Fruit fly (Drosophila melanogaster): ENCODE results near the gene CG43055.

The CG43055 gene

DNA sequence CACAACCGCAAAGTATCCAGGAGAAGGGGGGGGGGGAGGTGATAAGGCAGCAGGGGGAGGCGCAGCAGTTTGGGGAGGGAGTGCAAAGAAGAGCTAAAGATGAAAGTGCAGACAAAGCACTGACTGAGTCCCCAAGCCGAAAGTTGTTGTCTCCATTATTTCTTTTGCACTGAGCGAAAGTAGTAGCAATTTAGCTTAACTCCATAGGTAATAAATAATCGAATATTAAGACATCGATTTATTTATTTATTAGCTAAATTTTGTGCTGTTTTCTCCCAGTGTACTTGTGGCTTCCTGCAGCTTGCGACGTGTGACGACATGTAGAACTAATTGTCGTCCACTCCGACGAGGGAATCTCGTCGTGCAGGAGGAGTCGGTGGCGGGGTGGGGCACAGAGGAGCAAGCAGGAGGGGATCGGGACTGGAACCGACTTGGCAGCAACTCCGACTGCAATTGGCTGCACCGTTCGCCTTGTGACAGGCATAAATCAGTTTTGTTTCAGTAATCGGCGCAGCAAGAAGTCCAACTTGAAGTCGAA, 49.4 kb upstream of the CG43055 start, which contains the start of gene Traf4 (continued):
- peak; percentile 56 for TF ChIP-seq spab (GFP tag; optimal IDR thresholded peaks at IDR 0.05)
- no peak for TF ChIP-seq CG6854 (GFP tag; optimal IDR thresholded peaks at IDR 0.05)
- peak; percentile 27 for TF ChIP-seq Gug (GFP tag; IDR thresholded peaks at IDR 0.05)
- TF ChIP-seq CG8119 (GFP tag; IDR thresholded peaks at IDR 0.05) = peak; percentile 41; the same call in 2 of the 3 replicates
- TF ChIP-seq CG4318 (GFP tag; optimal IDR thresholded peaks at IDR 0.05) = no peak
- peak; percentile 51 for TF ChIP-seq CG6808 (GFP tag; optimal IDR thresholded peaks at IDR 0.05)
- peak; percentile 43 for TF ChIP-seq CG8632 (GFP tag; optimal IDR thresholded peaks at IDR 0.05)
- TF ChIP-seq Hr38 (GFP tag; optimal IDR thresholded peaks at IDR 0.05) = no peak
- peak; percentile 57 for TF ChIP-seq CG32006 (GFP tag; optimal IDR thresholded peaks at IDR 0.05)
- TF ChIP-seq CG34406 (GFP tag; optimal IDR thresholded peaks at IDR 0.05) = peak; percentile 37
- no peak for TF ChIP-seq fkh (GFP tag; optimal IDR thresholded peaks at IDR 0.05)

DNA sequence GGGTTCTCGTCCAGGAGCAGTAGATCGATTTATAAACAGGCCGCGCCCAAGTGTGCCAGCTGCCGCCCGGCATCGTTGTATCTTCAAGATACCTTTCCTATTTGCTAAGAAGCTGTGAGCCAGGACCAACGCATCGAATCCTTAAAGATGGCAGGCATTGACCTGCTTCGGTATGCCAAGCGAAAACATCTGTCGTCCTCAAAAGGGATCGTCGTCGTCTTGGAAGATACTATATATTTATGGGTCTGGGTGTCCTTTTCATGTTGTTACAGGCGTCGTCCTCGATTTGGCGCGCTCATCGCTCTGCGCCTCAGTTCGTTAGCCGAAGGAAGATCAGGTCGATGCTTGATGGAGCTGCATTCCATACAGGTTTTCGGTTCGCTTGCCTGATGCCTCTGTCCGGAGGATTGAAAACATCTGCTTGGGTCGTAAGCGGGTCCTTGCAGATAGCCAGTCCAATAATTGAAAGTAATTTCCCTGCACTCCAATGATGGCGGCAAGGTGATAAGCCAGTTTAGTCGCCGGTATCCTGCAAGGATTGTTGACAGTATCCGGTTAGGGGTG, 47.2 kb upstream of the CG43055 start:
- TF ChIP-seq achi (GFP tag; optimal IDR thresholded peaks at IDR 0.05) (no peak), Ets96B (tag; optimal IDR thresholded peaks at IDR 0.05) (no peak), dsx (GFP tag; optimal IDR thresholded peaks at IDR 0.05; ENCODE audit: poor library complexity, severe bottlenecking) (no peak), CG9139 (GFP tag; optimal IDR thresholded peaks at IDR 0.05) (no peak), fd85E (GFP tag; optimal IDR thresholded peaks at IDR 0.05) (no peak), fd59A (GFP tag; optimal IDR thresholded peaks at IDR 0.05) (no peak), CG34406 (GFP tag; optimal IDR thresholded peaks at IDR 0.05) (no peak), net (GFP tag; optimal IDR thresholded peaks at IDR 0.05) (no peak), ss (GFP tag; optimal IDR thresholded peaks at IDR 0.05) (no peak)

DNA sequence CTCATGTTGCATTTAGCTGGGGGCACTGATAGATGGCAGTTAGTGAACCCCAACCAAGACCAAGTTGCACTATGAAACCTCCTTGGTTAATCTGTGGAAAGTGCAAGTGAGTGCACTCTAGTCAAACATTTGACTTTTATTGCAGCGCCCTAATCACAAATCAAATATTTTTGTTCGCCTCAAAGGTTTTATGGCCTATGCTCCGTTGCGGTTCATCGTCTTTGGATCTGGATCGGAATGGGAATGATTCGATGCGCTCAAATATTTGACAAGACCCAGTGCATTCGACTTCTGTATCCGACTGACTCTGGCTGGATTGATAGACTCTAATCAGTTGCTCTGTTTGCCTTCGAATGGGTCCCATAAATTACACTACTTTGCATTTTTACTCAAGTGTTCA, 46.0 kb upstream of the CG43055 start:
- TF ChIP-seq Eip93F (GFP tag; optimal IDR thresholded peaks at IDR 0.05) = no peak
- peak; percentile 50 for TF ChIP-seq fkh (GFP tag; optimal IDR thresholded peaks at IDR 0.05)

DNA sequence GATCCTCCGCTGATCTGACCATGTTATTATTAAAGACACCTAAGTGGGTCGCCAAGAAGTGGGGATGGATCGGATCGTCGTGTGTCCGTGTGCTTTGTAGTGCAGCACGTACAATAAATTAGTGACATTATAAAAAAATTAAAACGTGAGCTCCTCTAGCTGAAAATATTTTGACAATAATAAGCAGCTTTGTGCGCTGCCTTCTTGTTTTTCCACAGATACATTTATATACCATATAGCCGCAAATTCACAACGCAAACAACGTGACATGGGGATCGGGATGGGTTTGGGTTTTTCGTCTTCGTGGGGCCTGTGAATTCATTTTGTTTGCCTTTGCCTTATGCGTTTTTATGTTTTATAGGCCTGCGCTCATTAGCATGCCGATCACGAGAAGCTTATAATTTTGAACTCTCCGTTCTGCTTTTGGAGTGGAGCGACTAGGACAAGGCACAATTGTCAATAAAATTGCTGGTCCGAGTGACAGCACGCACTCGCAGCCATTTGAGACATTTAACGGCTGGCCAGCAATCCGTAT, 45.1 kb upstream of the CG43055 start:
- TF ChIP-seq Hr38 (GFP tag; optimal IDR thresholded peaks at IDR 0.05) = no peak
- no peak for TF ChIP-seq topi (GFP tag; optimal IDR thresholded peaks at IDR 0.05)
- TF ChIP-seq Hr4 (GFP tag; optimal IDR thresholded peaks at IDR 0.05) = no peak
- TF ChIP-seq CG31627 (GFP tag; optimal IDR thresholded peaks at IDR 0.05) = no peak
- no peak for TF ChIP-seq Eip75B (GFP tag; optimal IDR thresholded peaks at IDR 0.05)
- no peak for TF ChIP-seq vri (GFP tag; optimal IDR thresholded peaks at IDR 0.05)
- no peak for TF ChIP-seq CG6808 (GFP tag; optimal IDR thresholded peaks at IDR 0.05)
- TF ChIP-seq CG15336 (GFP tag; IDR thresholded peaks at IDR 0.05) = no peak
- no peak for TF ChIP-seq fd59A (GFP tag; optimal IDR thresholded peaks at IDR 0.05)
- no peak for TF ChIP-seq pdm3 (GFP tag; optimal IDR thresholded peaks at IDR 0.05)

DNA sequence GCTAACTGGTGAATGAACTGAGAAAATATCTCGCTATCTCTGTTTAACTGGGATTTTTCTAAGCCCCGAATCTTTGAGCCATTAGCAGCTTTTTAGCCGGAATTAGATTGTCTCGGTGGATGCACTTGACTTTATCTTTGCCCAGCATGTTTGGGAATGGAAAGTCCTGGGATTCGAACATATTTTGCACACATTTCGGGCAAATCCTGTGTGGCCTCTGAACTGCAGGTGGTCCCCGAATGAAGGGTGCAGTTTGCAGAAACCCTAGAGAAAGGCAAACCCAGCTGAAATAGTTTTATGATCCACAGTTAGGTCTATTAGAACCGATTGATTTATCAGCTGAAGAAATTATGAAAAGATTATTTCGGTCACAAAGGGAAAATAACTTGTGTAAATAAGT, 44.3 kb upstream of the CG43055 start:
- TF ChIP-seq spab (GFP tag; optimal IDR thresholded peaks at IDR 0.05) (no peak), cyc (GFP tag; optimal IDR thresholded peaks at IDR 0.05) (no peak), svp (GFP tag) (no peak), CG11762 (GFP tag; optimal IDR thresholded peaks at IDR 0.05; ENCODE audit: insufficient read depth) (no peak), Lpt (GFP tag; optimal IDR thresholded peaks at IDR 0.05) (no peak), CG32006 (GFP tag; optimal IDR thresholded peaks at IDR 0.05) (no peak), Smox (GFP tag; optimal IDR thresholded peaks at IDR 0.05) (no peak), CG8319 (GFP tag; optimal IDR thresholded peaks at IDR 0.05) (no peak), CG8632 (GFP tag; optimal IDR thresholded peaks at IDR 0.05) (no peak), dac (GFP tag; optimal IDR thresholded peaks at IDR 0.05) (no peak), achi (GFP tag; optimal IDR thresholded peaks at IDR 0.05) (no peak), eg (GFP tag; IDR thresholded peaks at IDR 0.05) (no peak), CG31627 (GFP tag; optimal IDR thresholded peaks at IDR 0.05) (no peak)

All from whole organism, prepupa.